Fruit fly (Drosophila melanogaster) whole organism, wandering third instar larva: Measurements from ENCODE around the gene CG42564.

Source experiments
- Abd-B ChIP-seq: fragments of >200 bp; optimal IDR thresholded peaks from 2 replicates; lab custom pipeline; 2017; ENCODE audit warnings: missing biosample characterization, missing genetic modification characterization
- CG32264 ChIP-seq: fragments of 200-800 bp; sonication (Bioruptor generic); optimal IDR thresholded peaks from 2 replicates; lab custom pipeline; 2016; ENCODE audit warnings: missing biosample characterization, missing genetic modification characterization
- CG9705 ChIP-seq: fragments of 200-800 bp; sonication (Bioruptor generic); optimal IDR thresholded peaks from 2 replicates; lab custom pipeline; 2018; ENCODE audit warnings: missing biosample characterization, mild to moderate bottlenecking, missing genetic modification characterization
- CrebA ChIP-seq: fragments of 200-800 bp; sonication (Bioruptor generic); optimal IDR thresholded peaks from 2 replicates; lab custom pipeline; 2016; ENCODE audit warnings: missing biosample characterization, mild to moderate bottlenecking, missing genetic modification characterization, borderline replicate concordance
- Dfd ChIP-seq: fragments of >200 bp; optimal IDR thresholded peaks from 2 replicates; lab custom pipeline; 2017; ENCODE audit warnings: missing biosample characterization, missing genetic modification characterization
- Dif ChIP-seq: fragments of 200-275, 200-300 bp; sonication (Bioruptor generic); optimal IDR thresholded peaks from 2 replicates; lab custom pipeline; 2018; ENCODE audit warnings: missing biosample characterization, missing genetic modification characterization; ENCODE audit not compliant: partially characterized antibody
- GATAd ChIP-seq: sonication (Bioruptor generic); optimal IDR thresholded peaks from 2 replicates; lab custom pipeline; 2016; ENCODE audit warnings: missing biosample characterization, missing genetic modification characterization
- HLH106 ChIP-seq: fragments of 200-800 bp; optimal IDR thresholded peaks from 3 replicates; lab custom pipeline; 2019; ENCODE audit warnings: missing biosample characterization, mild to moderate bottlenecking, missing genetic modification characterization, moderate library complexity
- Hnf4 ChIP-seq: fragments of 200-800 bp; sonication (Bioruptor generic); optimal IDR thresholded peaks from 2 replicates; lab custom pipeline; 2016; ENCODE audit warnings: missing biosample characterization, mild to moderate bottlenecking, missing genetic modification characterization
- Hr78 ChIP-seq: fragments of >200 bp; optimal IDR thresholded peaks from 2 replicates; lab custom pipeline; 2017; ENCODE audit warnings: missing biosample characterization, missing genetic modification characterization
- Hr83 ChIP-seq: fragments of 200-300 bp; sonication (Bioruptor generic); optimal IDR thresholded peaks from 2 replicates; lab custom pipeline; 2016; ENCODE audit warnings: missing biosample characterization, mild to moderate bottlenecking, missing genetic modification characterization, moderate library complexity; ENCODE audit not compliant: poor library complexity, severe bottlenecking
- Jra ChIP-seq: sonication (Bioruptor generic); optimal IDR thresholded peaks from 2 replicates; lab custom pipeline; 2016; ENCODE audit warnings: missing biosample characterization, missing genetic modification characterization
- Mio ChIP-seq: sonication (Bioruptor generic); optimal IDR thresholded peaks from 2 replicates; lab custom pipeline; 2016; ENCODE audit warnings: missing biosample characterization, missing genetic modification characterization
- Myc ChIP-seq: fragments of >200 bp; optimal IDR thresholded peaks from 2 replicates; lab custom pipeline; 2017
- N ChIP-seq: fragments of >200 bp; optimal IDR thresholded peaks from 2 replicates; lab custom pipeline; 2018; ENCODE audit warnings: missing biosample characterization, missing external identifiers, missing genetic modification characterization
- OdsH ChIP-seq: fragments of 200-800 bp; sonication (Bioruptor generic); optimal IDR thresholded peaks from 2 replicates; lab custom pipeline; 2016; ENCODE audit warnings: missing biosample characterization, mild to moderate bottlenecking, missing genetic modification characterization
- Rel ChIP-seq, 2 experiments: fragments of 200-800 bp; sonication (Bioruptor generic) in 1 of 2; optimal IDR thresholded peaks; 2 replicates in 1 of 2; 3 replicates in 1 of 2; lab custom pipeline; 2016 to 2019; ENCODE audit warnings: mild to moderate bottlenecking in 2 of 2, missing biosample characterization in 2 of 2, missing genetic modification characterization in 2 of 2, moderate library complexity in 1 of 2
- Sp1 ChIP-seq: fragments of 200-800 bp; sonication (Bioruptor generic); optimal IDR thresholded peaks from 3 replicates; lab custom pipeline; 2019; ENCODE audit warnings: missing biosample characterization, mild to moderate bottlenecking, missing genetic modification characterization, moderate library complexity
- Vsx2 ChIP-seq: fragments of 200-300, 225-300 bp; sonication (Bioruptor generic); optimal IDR thresholded peaks from 2 replicates; lab custom pipeline; 2018; ENCODE audit warnings: missing biosample characterization, missing genetic modification characterization; ENCODE audit not compliant: partially characterized antibody
- br ChIP-seq: fragments of 200-800 bp; sonication (Bioruptor generic); optimal IDR thresholded peaks from 2 replicates; lab custom pipeline; 2016; ENCODE audit warnings: missing biosample characterization, missing genetic modification characterization
- brk ChIP-seq: fragments of 200-800 bp; sonication (Bioruptor generic); optimal IDR thresholded peaks from 2 replicates; lab custom pipeline; 2016; ENCODE audit warnings: missing biosample characterization, mild to moderate bottlenecking, missing genetic modification characterization
- dl ChIP-seq, 2 experiments: fragments of 175-275, 200-275 bp in 1 of 2; fragments of 200-275 bp in 1 of 2; sonication (Bioruptor generic); optimal IDR thresholded peaks; lab custom pipeline; 2018; ENCODE audit warnings: mild to moderate bottlenecking in 2 of 2, missing biosample characterization in 2 of 2, missing genetic modification characterization in 2 of 2, moderate library complexity in 2 of 2; ENCODE audit not compliant: partially characterized antibody in 2 of 2, insufficient read depth in 1 of 2
- dmrt93B ChIP-seq: fragments of 200-800 bp; sonication (Bioruptor generic); optimal IDR thresholded peaks from 2 replicates; lab custom pipeline; 2018; ENCODE audit warnings: missing biosample characterization, mild to moderate bottlenecking, missing genetic modification characterization
- dsf ChIP-seq: sonication (Bioruptor generic); optimal IDR thresholded peaks from 2 replicates; lab custom pipeline; 2016; ENCODE audit warnings: missing biosample characterization, missing genetic modification characterization, borderline replicate concordance
- ey ChIP-seq: fragments of 200-800 bp; sonication (Bioruptor generic); optimal IDR thresholded peaks from 2 replicates; lab custom pipeline; 2016; ENCODE audit warnings: missing biosample characterization, missing genetic modification characterization
- foxo ChIP-seq, 2 experiments: fragments of 200-800 bp; sonication (Bioruptor generic); optimal IDR thresholded peaks; 2 replicates in 1 of 2; 3 replicates in 1 of 2; lab custom pipeline; 2016 to 2017; ENCODE audit warnings: missing biosample characterization in 2 of 2, missing genetic modification characterization in 2 of 2
- fru ChIP-seq: fragments of 200-800 bp; sonication (Bioruptor generic); optimal IDR thresholded peaks from 3 replicates; lab custom pipeline; 2016; ENCODE audit warnings: missing biosample characterization, mild to moderate bottlenecking, missing genetic modification characterization
- h ChIP-seq: fragments of 200-800 bp; sonication (Bioruptor generic); optimal IDR thresholded peaks from 3 replicates; lab custom pipeline; 2016; ENCODE audit warnings: missing biosample characterization, mild to moderate bottlenecking, missing genetic modification characterization
- jim ChIP-seq: fragments of 175-275, 200-325 bp; sonication (Bioruptor generic); optimal IDR thresholded peaks from 2 replicates; lab custom pipeline; 2016; ENCODE audit warnings: missing biosample characterization, mild to moderate bottlenecking, missing genetic modification characterization
- lola ChIP-seq: fragments of >200 bp; optimal IDR thresholded peaks from 2 replicates; lab custom pipeline; 2017; ENCODE audit warnings: missing biosample characterization, missing genetic modification characterization
- pan ChIP-seq: fragments of >200 bp; optimal IDR thresholded peaks from 2 replicates; lab custom pipeline; 2017
- psq ChIP-seq: fragments of 200-800 bp; sonication (Bioruptor generic); optimal IDR thresholded peaks from 3 replicates; lab custom pipeline; 2017; ENCODE audit warnings: missing biosample characterization, mild to moderate bottlenecking, missing genetic modification characterization, moderate library complexity
- rgr ChIP-seq: fragments of 200-800 bp; sonication (Bioruptor generic); optimal IDR thresholded peaks from 3 replicates; lab custom pipeline; 2016; ENCODE audit warnings: missing biosample characterization, mild to moderate bottlenecking, missing genetic modification characterization
- sage ChIP-seq: fragments of 200-800 bp; sonication (Bioruptor generic); optimal IDR thresholded peaks from 2 replicates; lab custom pipeline; 2016; ENCODE audit warnings: missing biosample characterization, mild to moderate bottlenecking, missing genetic modification characterization
- sv ChIP-seq: fragments of 200-800 bp; sonication (Bioruptor generic); optimal IDR thresholded peaks from 3 replicates; lab custom pipeline; 2016; ENCODE audit warnings: missing biosample characterization, missing genetic modification characterization
- tai ChIP-seq: sonication (Bioruptor generic); optimal IDR thresholded peaks from 2 replicates; lab custom pipeline; 2016; ENCODE audit warnings: missing biosample characterization, missing genetic modification characterization
- usp ChIP-seq: fragments of >200 bp; optimal IDR thresholded peaks from 2 replicates; lab custom pipeline; 2017; ENCODE audit warnings: missing biosample characterization, missing genetic modification characterization
- woc ChIP-seq: sonication (Bioruptor generic); optimal IDR thresholded peaks from 2 replicates; lab custom pipeline; 2016; ENCODE audit warnings: missing biosample characterization, mild to moderate bottlenecking, missing genetic modification characterization

The CG42564 gene

DNA sequence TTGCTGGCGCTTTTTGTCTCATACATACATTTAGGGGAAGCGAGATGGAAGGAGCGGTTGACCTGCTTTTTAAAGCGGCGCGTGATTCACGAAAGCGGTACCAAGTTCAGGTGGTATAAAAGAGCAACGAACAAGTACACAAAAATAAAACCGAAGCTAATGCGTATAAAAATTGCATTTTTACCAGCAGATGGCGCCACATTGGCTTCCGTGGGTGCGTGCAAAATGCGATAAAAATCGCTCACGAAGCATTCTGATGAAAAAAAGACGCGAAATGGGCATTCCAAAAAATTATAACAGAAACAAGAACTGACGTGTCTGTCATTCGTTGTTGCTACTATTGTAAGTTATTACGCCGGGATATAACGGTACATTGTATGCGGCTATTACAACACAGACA, 48.9 kb downstream of the CG42564 start:
- TF ChIP-seq Rel (GFP tag; optimal IDR thresholded peaks at IDR 0.05; lab: Kevin White, UChicago) (no peak), Rel (tag; optimal IDR thresholded peaks at IDR 0.05; lab: Kevin White, UChicago) (peak; percentile 18), Myc (lab: Kevin White, UChicago) (no peak), Hnf4 (GFP tag; lab: Kevin White, UChicago) (peak; percentile 31)

DNA sequence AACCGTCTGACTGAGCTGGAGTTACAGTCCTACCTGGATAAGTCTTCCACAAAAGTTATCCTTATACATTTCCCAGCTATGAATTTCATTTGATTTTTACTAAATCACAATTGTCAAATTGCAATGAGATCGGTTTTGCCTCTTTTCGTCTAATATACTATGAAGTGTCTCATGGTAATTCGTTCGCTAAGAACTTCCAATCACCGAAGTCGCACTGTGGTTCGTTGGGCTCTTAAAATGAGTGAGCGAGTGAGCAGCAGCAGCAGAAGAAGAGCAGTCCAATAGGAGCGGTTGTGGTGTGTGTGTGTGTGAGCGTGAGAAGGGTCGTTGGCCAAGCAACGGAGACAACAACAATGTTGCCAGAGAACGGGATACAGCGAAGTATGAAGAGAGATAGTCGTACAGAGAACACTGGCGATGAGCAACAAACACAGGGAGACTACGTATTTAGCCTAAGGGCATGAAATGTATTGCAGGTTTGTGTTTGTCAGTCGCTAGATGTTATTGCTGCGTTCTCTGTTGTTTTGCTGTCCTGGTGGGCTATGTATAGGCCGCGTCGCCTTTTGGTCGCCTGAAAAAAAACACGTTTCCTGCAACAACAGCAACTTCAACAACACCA, 49.8 kb downstream of the CG42564 start:
- TF ChIP-seq OdsH (GFP tag; lab: Kevin White, UChicago) (peak; percentile 99), Dif (GFP tag; lab: Kevin White, UChicago) (peak; percentile 45), brk (GFP tag; lab: Kevin White, UChicago) (peak; percentile 97), HLH106 (tag; lab: Kevin White, UChicago) (peak; percentile 98), Myc (lab: Kevin White, UChicago) (no peak), foxo (GFP tag; optimal IDR thresholded peaks at IDR 0.05; lab: Kevin White, UChicago) (peak; percentile 95 to 99), Abd-B (no peak), Jra (GFP tag; lab: Kevin White, UChicago) (peak; percentile 95), psq (peak; percentile 99), CG32264 (peak; percentile 97), fru (GFP tag; lab: Kevin White, UChicago) (peak; percentile 99), usp (GFP tag; lab: Kevin White, UChicago) (no peak), ey (peak; percentile 99), Hr78 (GFP tag; lab: Kevin White, UChicago) (no peak), CrebA (GFP tag; lab: Kevin White, UChicago) (peak; percentile 95), rgr (GFP tag; lab: Kevin White, UChicago) (peak; percentile 99), Vsx2 (GFP tag; lab: Kevin White, UChicago) (no peak), Rel (GFP tag; optimal IDR thresholded peaks at IDR 0.05; lab: Kevin White, UChicago) (peak; percentile 94), Rel (tag; optimal IDR thresholded peaks at IDR 0.05; lab: Kevin White, UChicago) (peak; percentile 81), dsf (GFP tag; lab: Kevin White, UChicago) (peak; percentile 89), jim (GFP tag; lab: Kevin White, UChicago) (no peak), woc (GFP tag; lab: Kevin White, UChicago) (peak; percentile 99), sage (peak; percentile 96), pan (lab: Kevin White, UChicago) (no peak), Mio (GFP tag; lab: Kevin White, UChicago) (peak; percentile 89), Hr83 (GFP tag; lab: Kevin White, UChicago) (peak; percentile 24), CG9705 (GFP tag; lab: Kevin White, UChicago) (peak; percentile 94), Hnf4 (GFP tag; lab: Kevin White, UChicago) (peak; percentile 97), lola (GFP tag; lab: Kevin White, UChicago) (no peak), sv (GFP tag; lab: Kevin White, UChicago) (peak; percentile 73), GATAd (GFP tag; lab: Kevin White, UChicago) (peak; percentile 66), Dfd (GFP tag; lab: Kevin White, UChicago) (peak; percentile 65), dl (GFP tag; optimal IDR thresholded peaks at IDR 0.05; lab: Kevin White, UChicago; ENCODE audit: insufficient read depth in 1 of 2, partially characterized antibody in 2 of 2) (peak; percentile 14 to 57), dmrt93B (GFP tag; lab: Kevin White, UChicago) (peak; percentile 95), Sp1 (peak; percentile 97), N (GFP tag; lab: Kevin White, UChicago) (no peak), br (peak; percentile 99), tai (GFP tag; lab: Kevin White, UChicago) (peak; percentile 97), h (GFP tag; lab: Kevin White, UChicago) (peak; percentile 99)
